Fruit fly (Drosophila melanogaster): ENCODE data around the gene CG14658.

dm6 chr3R:4846194-4846593 is 15.9 kb upstream of the CG14658 start:
- TF ChIP-seq psq (optimal IDR thresholded peaks at IDR 0.05), result no peak
- no peak for TF ChIP-seq h (optimal IDR thresholded peaks at IDR 0.05)
- no peak for TF ChIP-seq insv (optimal IDR thresholded peaks at IDR 0.05)
- TF ChIP-seq Myc (optimal IDR thresholded peaks at IDR 0.05), result no peak
- TF ChIP-seq ttk (optimal IDR thresholded peaks at IDR 0.05), result no peak

Measured in Kc167 (cell line).